Fruit fly (Drosophila melanogaster) whole organism, prepupa: ENCODE results near the gene CG34451.

ENCODE experiments used
- Blimp-1 ChIP-seq: fragments of 200-800 bp; sonication (Bioruptor generic); optimal IDR thresholded peaks from 3 replicates; lab custom pipeline; 2017; ENCODE audit warnings: missing biosample characterization, missing genetic modification characterization, mild to moderate bottlenecking, moderate library complexity, missing genetic modification reagents
- CG11762 ChIP-seq: fragments of 200-800 bp; sonication (Bioruptor generic); optimal IDR thresholded peaks from 3 replicates; lab custom pipeline; 2016; ENCODE audit warnings: missing biosample characterization, missing genetic modification characterization; ENCODE audit not compliant: insufficient read depth
- CG15336 ChIP-seq: fragments of 200-800 bp; sonication (Bioruptor generic); IDR thresholded peaks from 2 replicates; pipeline ENCODE4 v1.3.6; 2022; ENCODE audit warnings: missing biosample characterization, missing genetic modification characterization
- CG1621 ChIP-seq: fragments of 200-800 bp; sonication (Bioruptor generic); optimal IDR thresholded peaks from 3 replicates; lab custom pipeline; 2018; ENCODE audit warnings: missing biosample characterization, mild to moderate bottlenecking, missing genetic modification characterization
- CG3032 ChIP-seq: fragments of 200-800 bp; optimal IDR thresholded peaks from 2 replicates; lab custom pipeline; 2019; ENCODE audit warnings: missing biosample characterization, mild to moderate bottlenecking, missing genetic modification characterization, moderate library complexity
- CG31627 ChIP-seq: fragments of 200-800 bp; sonication (Bioruptor generic); optimal IDR thresholded peaks from 3 replicates; lab custom pipeline; 2016; ENCODE audit warnings: missing biosample characterization, missing genetic modification characterization
- CG32006 ChIP-seq: fragments of 200-800 bp; sonication (Bioruptor generic); optimal IDR thresholded peaks from 3 replicates; lab custom pipeline; 2017; ENCODE audit warnings: missing biosample characterization, mild to moderate bottlenecking, missing genetic modification characterization
- CG34406 ChIP-seq: fragments of 200-800 bp; sonication (Bioruptor generic); optimal IDR thresholded peaks from 3 replicates; lab custom pipeline; 2016; ENCODE audit warnings: missing biosample characterization, missing genetic modification characterization
- CG3919 ChIP-seq: fragments of 200-800 bp; sonication (Bioruptor generic); optimal IDR thresholded peaks from 3 replicates; lab custom pipeline; 2016; ENCODE audit warnings: missing biosample characterization, missing genetic modification characterization
- CG6163 ChIP-seq: fragments of 200-800 bp; sonication (Bioruptor generic); IDR thresholded peaks from 3 replicates; pipeline ENCODE4 v1.3.6; 2022; ENCODE audit warnings: missing biosample characterization, missing genetic modification characterization
- CG6276 ChIP-seq: fragments of 200-800 bp; sonication (Bioruptor generic); optimal IDR thresholded peaks from 2 replicates; lab custom pipeline; 2017; ENCODE audit warnings: missing biosample characterization, mild to moderate bottlenecking, missing genetic modification characterization
- CG6792 ChIP-seq: fragments of 200-800 bp; sonication (Bioruptor generic); optimal IDR thresholded peaks from 3 replicates; lab custom pipeline; 2016; ENCODE audit warnings: missing biosample characterization, missing genetic modification characterization
- CG6854 ChIP-seq: fragments of 200-800 bp; sonication (Bioruptor generic); optimal IDR thresholded peaks from 2 replicates; lab custom pipeline; 2017; ENCODE audit warnings: missing biosample characterization, mild to moderate bottlenecking, missing genetic modification characterization
- CG8119 ChIP-seq: fragments of 200-800 bp; sonication (Bioruptor generic); IDR thresholded peaks from 3 replicates; pipeline ENCODE4 v1.3.6; 2022; ENCODE audit warnings: missing biosample characterization, missing genetic modification characterization
- CG8319 ChIP-seq: fragments of 200-800 bp; sonication (Bioruptor generic); optimal IDR thresholded peaks from 3 replicates; lab custom pipeline; 2016; ENCODE audit warnings: missing biosample characterization, missing genetic modification characterization
- Eip78C ChIP-seq: fragments of 200-800 bp; sonication (Bioruptor generic); peaks from one replicate; lab custom pipeline; 2016; ENCODE audit warnings: missing biosample characterization, missing genetic modification characterization
- Ets96B ChIP-seq: fragments of 200-800 bp; optimal IDR thresholded peaks from 2 replicates; lab custom pipeline; 2019; ENCODE audit warnings: missing biosample characterization, mild to moderate bottlenecking, missing genetic modification characterization, moderate library complexity
- Hr38 ChIP-seq: sonication (Bioruptor generic); optimal IDR thresholded peaks from 2 replicates; lab custom pipeline; 2016; ENCODE audit warnings: missing biosample characterization, missing genetic modification characterization
- Hr39 ChIP-seq: fragments of 200-800 bp; sonication (Bioruptor generic); optimal IDR thresholded peaks from 2 replicates; lab custom pipeline; 2016; ENCODE audit warnings: missing biosample characterization, missing genetic modification characterization
- Hr4 ChIP-seq: fragments of 200-800 bp; sonication (Bioruptor generic); optimal IDR thresholded peaks from 3 replicates; lab custom pipeline; 2016; ENCODE audit warnings: missing biosample characterization, missing genetic modification characterization
- Lpt ChIP-seq: fragments of 200-800 bp; sonication (Bioruptor generic); optimal IDR thresholded peaks from 3 replicates; lab custom pipeline; 2016; ENCODE audit warnings: missing biosample characterization, missing genetic modification characterization
- Met ChIP-seq: fragments of 200-800 bp; sonication (Bioruptor generic); optimal IDR thresholded peaks from 3 replicates; lab custom pipeline; 2016; ENCODE audit warnings: missing biosample characterization, missing genetic modification characterization
- OdsH ChIP-seq: fragments of 200-800 bp; sonication (Bioruptor generic); optimal IDR thresholded peaks from 3 replicates; lab custom pipeline; 2016; ENCODE audit warnings: missing biosample characterization, missing genetic modification characterization
- Smox ChIP-seq: fragments of 200-800 bp; sonication (Bioruptor generic); optimal IDR thresholded peaks from 3 replicates; lab custom pipeline; 2016; ENCODE audit warnings: missing biosample characterization, missing genetic modification characterization
- Sox102F ChIP-seq: fragments of 200-800 bp; sonication (Bioruptor generic); optimal IDR thresholded peaks from 2 replicates; lab custom pipeline; 2016; ENCODE audit warnings: missing biosample characterization, mild to moderate bottlenecking, missing genetic modification characterization
- Sox14 ChIP-seq: fragments of 200-800 bp; sonication (Bioruptor generic); optimal IDR thresholded peaks from 3 replicates; lab custom pipeline; 2016; ENCODE audit warnings: missing biosample characterization, missing genetic modification characterization
- Sox15 ChIP-seq: fragments of 200-800 bp; sonication (Bioruptor generic); optimal IDR thresholded peaks from 3 replicates; lab custom pipeline; 2016; ENCODE audit warnings: missing biosample characterization, missing genetic modification characterization
- cyc ChIP-seq: fragments of 200-800 bp; sonication (Bioruptor generic); optimal IDR thresholded peaks from 3 replicates; lab custom pipeline; 2016; ENCODE audit warnings: missing biosample characterization, missing genetic modification characterization
- dac ChIP-seq: fragments of 200-800 bp; sonication (Bioruptor generic); optimal IDR thresholded peaks from 2 replicates; lab custom pipeline; 2017; ENCODE audit warnings: missing biosample characterization, mild to moderate bottlenecking, missing genetic modification characterization
- eg ChIP-seq: fragments of 200-800 bp; sonication (Bioruptor generic); IDR thresholded peaks from 3 replicates; pipeline ENCODE4 v1.3.6; 2022; ENCODE audit warnings: missing biosample characterization, missing genetic modification characterization
- esn ChIP-seq: fragments of 200-800 bp; sonication (Bioruptor generic); optimal IDR thresholded peaks from 2 replicates; lab custom pipeline; 2016; ENCODE audit warnings: missing biosample characterization, mild to moderate bottlenecking, missing genetic modification characterization, moderate library complexity
- fkh ChIP-seq: fragments of 200-800 bp; sonication (Bioruptor generic); optimal IDR thresholded peaks from 3 replicates; lab custom pipeline; 2017; ENCODE audit warnings: missing biosample characterization, mild to moderate bottlenecking, missing genetic modification characterization, moderate library complexity
- lz ChIP-seq: fragments of 200-800 bp; sonication (Bioruptor generic); optimal IDR thresholded peaks from 3 replicates; lab custom pipeline; 2016; ENCODE audit warnings: missing biosample characterization, missing genetic modification characterization
- spab ChIP-seq: fragments of 200-800 bp; sonication (Bioruptor generic); optimal IDR thresholded peaks from 2 replicates; lab custom pipeline; 2017; ENCODE audit warnings: missing biosample characterization, mild to moderate bottlenecking, missing genetic modification characterization, missing genetic modification reagents
- svp ChIP-seq: fragments of 200-800 bp; sonication (Bioruptor generic); peaks from one replicate; lab custom pipeline; 2016; ENCODE audit warnings: missing biosample characterization, missing genetic modification characterization
- topi ChIP-seq: fragments of 200-800 bp; sonication (Bioruptor generic); optimal IDR thresholded peaks from 3 replicates; lab custom pipeline; 2016; ENCODE audit warnings: missing biosample characterization, missing genetic modification characterization
- vri ChIP-seq: fragments of 200-800 bp; sonication (Bioruptor generic); optimal IDR thresholded peaks from 3 replicates; lab custom pipeline; 2016; ENCODE audit warnings: missing biosample characterization, mild to moderate bottlenecking, missing genetic modification characterization

The CG34451 gene

dm6 chr3L:15687802-15688201, 4.1 kb downstream of the CG34451 start, which contains the start of gene CG34452:
Gene CG34452, minus strand, starts transcription at chr3L:15687902.
- TF ChIP-seq CG6163 (GFP tag; lab: Robert Waterston, UW) (no peak), OdsH (GFP tag; lab: Kevin White, UChicago) (no peak), CG6854 (GFP tag; lab: Kevin White, UChicago) (no peak), svp (GFP tag; lab: Kevin White, UChicago) (no peak), CG31627 (no peak), esn (GFP tag; lab: Kevin White, UChicago) (no peak), CG3919 (GFP tag; lab: Kevin White, UChicago) (no peak), Hr38 (GFP tag; lab: Kevin White, UChicago) (no peak), CG3032 (tag; lab: Kevin White, UChicago) (no peak), CG6276 (GFP tag; lab: Kevin White, UChicago) (no peak), Eip78C (no peak), eg (no peak), Sox15 (no peak), CG15336 (no peak), Blimp-1 (GFP tag; lab: Kevin White, UChicago) (no peak), Hr39 (GFP tag; lab: Kevin White, UChicago) (no peak), lz (no peak)
- TF ChIP-seq, all 60 proteins: peak for 0

DNA sequence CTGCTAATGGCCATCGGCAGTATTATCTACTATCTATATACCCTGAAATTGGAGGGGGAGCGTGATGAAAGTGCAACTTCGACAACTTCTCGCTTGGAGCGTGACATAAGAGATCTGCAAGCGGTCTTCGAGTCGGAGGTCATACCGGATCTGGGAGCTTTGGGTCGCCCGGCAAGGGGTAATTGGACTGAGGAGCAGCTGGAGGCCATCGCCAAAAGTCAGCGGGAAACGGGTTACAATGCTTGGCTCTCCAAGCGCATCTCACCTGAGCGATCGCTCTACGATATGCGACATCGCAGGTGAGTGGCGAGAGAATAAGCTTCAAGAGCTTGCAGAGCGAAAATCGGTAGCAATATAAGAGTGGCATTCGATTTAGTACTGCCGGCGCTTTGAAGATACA, 7.9 kb downstream of the CG34451 start:
- TF ChIP-seq fkh (GFP tag; lab: Kevin White, UChicago), result no peak
- TF ChIP-seq svp (GFP tag; lab: Kevin White, UChicago), result peak; percentile 39
- TF ChIP-seq esn (GFP tag; lab: Kevin White, UChicago), result no peak
- TF ChIP-seq Eip78C, result peak; percentile 13
- 0 out of 3 replicates have a peak, but pooled peaks have one; percentile 29 for TF ChIP-seq CG6163 (GFP tag; lab: Robert Waterston, UW)

DNA sequence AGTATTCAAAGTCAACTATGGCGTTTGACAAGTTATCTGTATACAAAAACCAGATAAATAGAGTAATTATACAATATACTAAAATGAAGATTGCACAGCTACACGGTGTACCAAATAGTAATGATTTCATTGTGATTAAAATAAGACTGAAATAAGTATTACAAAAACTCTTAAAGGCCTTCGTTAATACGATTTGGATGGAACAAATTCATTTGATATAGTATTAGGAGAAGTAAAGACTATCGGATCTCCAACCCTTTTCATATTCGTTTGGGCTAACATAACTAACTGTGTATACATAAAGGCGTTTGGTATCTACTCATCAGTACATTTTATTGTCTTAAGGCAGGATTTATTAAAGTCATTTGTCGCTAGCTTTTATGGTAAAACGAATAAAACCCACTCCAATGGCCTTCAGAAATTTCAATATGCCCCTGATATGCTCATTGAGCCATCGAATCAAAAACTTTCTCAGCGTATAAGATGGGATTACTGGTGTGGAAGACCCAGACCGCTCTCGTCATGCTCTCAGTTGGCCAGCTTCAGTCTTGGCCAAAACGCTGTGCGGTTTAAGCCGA, 8.4 kb downstream of the CG34451 start, which contains the start of the genes CG7579 and Pgant8:
TSS of gene CG7579 (minus strand) at position 101 of the 578 bp plus-strand sequence.
TSS of gene Pgant8 (plus strand) at position 528 of the 578 bp plus-strand sequence.
- no peak for TF ChIP-seq dac (GFP tag; lab: Kevin White, UChicago)
- TF ChIP-seq Smox (GFP tag; lab: Kevin White, UChicago), result no peak
- TF ChIP-seq Hr4 (GFP tag; lab: Kevin White, UChicago), result no peak
- no peak for TF ChIP-seq svp (GFP tag; lab: Kevin White, UChicago)
- TF ChIP-seq CG32006 (GFP tag; lab: Kevin White, UChicago), result no peak
- no peak for TF ChIP-seq Sox102F
- no peak for TF ChIP-seq topi

dm6 chr3L:15679420-15679819, 12.4 kb downstream of the CG34451 start, which contains the start of gene CG7304:
Gene CG7304, plus strand, starts transcription at chr3L:15679720.
- TF ChIP-seq CG3032 (tag; lab: Kevin White, UChicago) (no peak), Eip78C (no peak), CG3919 (GFP tag; lab: Kevin White, UChicago) (no peak), eg (no peak), Lpt (GFP tag; lab: Kevin White, UChicago) (no peak), CG1621 (tag; lab: Kevin White, UChicago) (no peak), Sox14 (GFP tag; lab: Kevin White, UChicago) (no peak), CG8119 (no peak), CG6792 (GFP tag; lab: Kevin White, UChicago) (no peak), Ets96B (no peak), svp (GFP tag; lab: Kevin White, UChicago) (no peak), vri (GFP tag; lab: Kevin White, UChicago) (no peak), spab (GFP tag; lab: Kevin White, UChicago) (no peak), Met (GFP tag; lab: Kevin White, UChicago) (no peak), CG8319 (GFP tag; lab: Kevin White, UChicago) (no peak), CG11762 (GFP tag; lab: Kevin White, UChicago) (no peak), Hr38 (GFP tag; lab: Kevin White, UChicago) (no peak), CG34406 (no peak), cyc (GFP tag; lab: Kevin White, UChicago) (no peak)
- TF ChIP-seq, all 60 proteins: peak for 0
